Worm (Caenorhabditis elegans) whole organism, L3 larva: ENCODE measurements around the gene F02A9.7.

Experiments
- R02D3.7 ChIP-seq: fragments of 150-350 bp; optimal IDR thresholded peaks from 2 replicates; lab custom pipeline; 2014; ENCODE audit warnings: missing biosample characterization, missing genetic modification characterization
- aly-2 ChIP-seq: fragments of 150-350 bp; optimal IDR thresholded peaks from 2 replicates; lab custom pipeline; 2014; ENCODE audit warnings: missing biosample characterization, missing genetic modification characterization
- ama-1 ChIP-seq: fragments of 150-350 bp; optimal IDR thresholded peaks from 2 replicates; lab custom pipeline; 2018
- ceh-16 ChIP-seq: sonication (generic microtip); optimal IDR thresholded peaks from 2 replicates; lab custom pipeline; 2017; ENCODE audit warnings: missing biosample characterization, missing genetic modification characterization
- ceh-28 ChIP-seq: fragments of 150-350 bp; optimal IDR thresholded peaks from 2 replicates; lab custom pipeline; 2014; ENCODE audit warnings: missing biosample characterization, missing genetic modification reagents, missing genetic modification characterization
- ceh-82 ChIP-seq: fragments of 150-350 bp; optimal IDR thresholded peaks from 2 replicates; lab custom pipeline; 2014; ENCODE audit warnings: missing biosample characterization, missing genetic modification characterization
- daf-12 ChIP-seq: fragments of 150-350 bp; optimal IDR thresholded peaks from 2 replicates; lab custom pipeline; 2014; ENCODE audit warnings: missing biosample characterization, missing genetic modification reagents, missing genetic modification characterization
- egl-27 ChIP-seq: sonication (generic microtip); optimal IDR thresholded peaks from 4 replicates; lab custom pipeline; 2017; ENCODE audit warnings: missing biosample characterization, missing genetic modification reagents, missing genetic modification characterization
- egl-5 ChIP-seq: fragments of 150-350 bp; optimal IDR thresholded peaks from 2 replicates; lab custom pipeline; 2017; ENCODE audit warnings: missing biosample characterization, missing genetic modification reagents, missing genetic modification characterization, inconsistent platforms
- elt-2 ChIP-seq: sonication (generic microtip); optimal IDR thresholded peaks from 2 replicates; lab custom pipeline; 2016; ENCODE audit warnings: missing genetic modification reagents, mild to moderate bottlenecking, missing genetic modification characterization, missing compliant biosample characterization
- elt-3 ChIP-seq, 3 experiments: fragments of 150-350 bp in 1 of 3; sonication (generic microtip) in 2 of 3; optimal IDR thresholded peaks; 2 replicates in 2 of 3; 4 replicates in 1 of 3; lab custom pipeline; 2014 to 2017; ENCODE audit warnings: missing biosample characterization in 3 of 3, missing genetic modification characterization in 3 of 3
- eor-1 ChIP-seq, 2 experiments: fragments of 150-350 bp; optimal IDR thresholded peaks; 2 replicates each; lab custom pipeline; 2014 to 2018; ENCODE audit warnings: missing biosample characterization in 2 of 2, missing genetic modification characterization in 2 of 2
- fkh-10 ChIP-seq: sonication (generic microtip); optimal IDR thresholded peaks from 2 replicates; lab custom pipeline; 2017; ENCODE audit warnings: missing biosample characterization, missing genetic modification reagents, missing genetic modification characterization
- fkh-2 ChIP-seq: fragments of 150-350 bp; optimal IDR thresholded peaks from 2 replicates; lab custom pipeline; 2014; ENCODE audit warnings: missing biosample characterization, missing genetic modification reagents, missing genetic modification characterization
- fos-1 ChIP-seq: fragments of 150-350 bp; optimal IDR thresholded peaks from 2 replicates; lab custom pipeline; 2014; ENCODE audit warnings: missing biosample characterization, missing genetic modification characterization
- hmg-11 ChIP-seq: sonication (generic microtip); optimal IDR thresholded peaks from 2 replicates; lab custom pipeline; 2016; ENCODE audit warnings: missing genetic modification characterization, missing compliant biosample characterization
- jun-1 ChIP-seq: fragments of 150-350 bp; optimal IDR thresholded peaks from 2 replicates; lab custom pipeline; 2014; ENCODE audit warnings: missing biosample characterization, missing genetic modification reagents, missing genetic modification characterization
- lin-15B ChIP-seq: fragments of 150-350 bp; optimal IDR thresholded peaks from 2 replicates; lab custom pipeline; 2014; ENCODE audit warnings: missing biosample characterization, missing genetic modification characterization
- lin-39 ChIP-seq: fragments of 150-350 bp; optimal IDR thresholded peaks from 2 replicates; lab custom pipeline; 2018; ENCODE audit warnings: missing biosample characterization, missing genetic modification reagents, missing genetic modification characterization
- lsy-12 ChIP-seq: sonication (generic microtip); optimal IDR thresholded peaks from 2 replicates; lab custom pipeline; 2016; ENCODE audit warnings: mild to moderate bottlenecking, missing genetic modification characterization, missing compliant biosample characterization
- mdl-1 ChIP-seq: fragments of 150-350 bp; optimal IDR thresholded peaks from 2 replicates; lab custom pipeline; 2014; ENCODE audit warnings: missing biosample characterization, missing genetic modification characterization
- mml-1 ChIP-seq: fragments of 150-350 bp; sonication (generic microtip); optimal IDR thresholded peaks from 3 replicates; lab custom pipeline; 2014; ENCODE audit warnings: missing biosample characterization, missing genetic modification characterization
- nfya-1 ChIP-seq: sonication (generic microtip); optimal IDR thresholded peaks from 2 replicates; lab custom pipeline; 2017; ENCODE audit warnings: missing genetic modification characterization, mild to moderate bottlenecking, missing compliant biosample characterization, antibody characterized with exemption, moderate library complexity; ENCODE audit not compliant: insufficient read depth
- nhr-12 ChIP-seq: fragments of 150-350 bp; optimal IDR thresholded peaks from 2 replicates; lab custom pipeline; 2014; ENCODE audit warnings: missing biosample characterization, missing genetic modification characterization
- nhr-23 ChIP-seq: fragments of 150-350 bp; optimal IDR thresholded peaks from 2 replicates; lab custom pipeline; 2014; ENCODE audit warnings: missing biosample characterization, missing genetic modification reagents, missing genetic modification characterization
- nhr-25 ChIP-seq: sonication (generic microtip); optimal IDR thresholded peaks from 2 replicates; lab custom pipeline; 2017; ENCODE audit warnings: missing biosample characterization, missing genetic modification characterization
- nhr-28 ChIP-seq: fragments of 150-350 bp; optimal IDR thresholded peaks from 2 replicates; lab custom pipeline; 2014; ENCODE audit warnings: missing biosample characterization, missing genetic modification characterization
- nhr-43 ChIP-seq: sonication (generic microtip); optimal IDR thresholded peaks from 2 replicates; lab custom pipeline; 2016; ENCODE audit warnings: mild to moderate bottlenecking, missing genetic modification characterization, missing compliant biosample characterization; ENCODE audit not compliant: poor library complexity, severe bottlenecking
- nhr-67 ChIP-seq: fragments of 150-350 bp; optimal IDR thresholded peaks from 2 replicates; lab custom pipeline; 2014; ENCODE audit warnings: missing biosample characterization, missing genetic modification characterization
- nhr-76 ChIP-seq: fragments of 150-350 bp; sonication (generic microtip); optimal IDR thresholded peaks from 5 replicates; lab custom pipeline; 2014; ENCODE audit warnings: missing biosample characterization, missing genetic modification characterization
- pha-4 ChIP-seq: fragments of 150-350 bp; optimal IDR thresholded peaks from 2 replicates; lab custom pipeline; 2014; ENCODE audit warnings: missing biosample characterization, missing genetic modification reagents, missing genetic modification characterization
- pqm-1 ChIP-seq: fragments of 150-350 bp; optimal IDR thresholded peaks from 2 replicates; lab custom pipeline; 2017; ENCODE audit warnings: missing biosample characterization, missing genetic modification characterization, inconsistent platforms
- skn-1 ChIP-seq: fragments of 150-350 bp; optimal IDR thresholded peaks from 2 replicates; lab custom pipeline; 2014; ENCODE audit warnings: missing biosample characterization, missing genetic modification characterization
- unc-39 ChIP-seq: sonication (generic microtip); optimal IDR thresholded peaks from 4 replicates; lab custom pipeline; 2017; ENCODE audit warnings: missing biosample characterization, missing genetic modification characterization
- unc-62 ChIP-seq: fragments of 150-350 bp; sonication (generic microtip); optimal IDR thresholded peaks from 4 replicates; lab custom pipeline; 2014; ENCODE audit warnings: missing biosample characterization, missing genetic modification reagents, missing genetic modification characterization
- zag-1 ChIP-seq: fragments of 150-350 bp; optimal IDR thresholded peaks from 2 replicates; lab custom pipeline; 2014; ENCODE audit warnings: missing biosample characterization, missing genetic modification characterization
- ztf-11 ChIP-seq: fragments of 150-350 bp; optimal IDR thresholded peaks from 2 replicates; lab custom pipeline; 2014; ENCODE audit warnings: missing biosample characterization, missing genetic modification characterization
- ztf-4 ChIP-seq: fragments of 150-350 bp; optimal IDR thresholded peaks from 2 replicates; lab custom pipeline; 2014; ENCODE audit warnings: missing biosample characterization, missing genetic modification characterization

F02A9.7 gene

DNA sequence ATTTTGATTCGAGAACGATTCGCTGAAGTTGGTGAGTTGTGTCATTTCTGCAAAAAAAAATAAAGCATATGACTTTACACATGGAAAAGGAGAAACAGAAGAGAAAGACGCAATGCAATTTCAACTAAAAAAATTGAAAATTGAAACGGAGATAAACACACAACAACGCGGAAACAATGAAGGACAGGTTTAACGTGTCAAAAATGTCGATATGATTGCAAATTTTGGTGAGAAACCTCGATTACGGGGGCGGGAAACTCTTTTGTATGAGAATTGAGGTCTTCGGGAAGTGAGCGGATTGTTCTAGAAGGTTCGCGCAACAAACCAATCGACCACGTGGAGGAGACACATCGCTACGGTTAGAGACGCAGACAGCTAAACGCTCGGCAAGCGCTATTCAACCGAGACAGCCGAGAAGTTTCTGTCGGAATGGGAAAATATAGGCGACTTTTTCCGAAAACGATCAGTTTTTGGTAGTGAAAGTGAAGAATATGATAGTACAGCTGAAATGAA lies 21.6 kb downstream of the F02A9.7 start, which contains the start of gene R107.5 (continued):
- peak; percentile 62 for TF ChIP-seq R02D3.7 (tag; lab: Kevin White, UChicago)
- no peak for TF ChIP-seq ceh-82 (tag; lab: Kevin White, UChicago)
- TF ChIP-seq nhr-67, result no peak
- TF ChIP-seq ceh-28 (tag; lab: Kevin White, UChicago), result peak; percentile 80
- peak; percentile 92 for TF ChIP-seq nhr-43 (tag; lab: Kevin White, UChicago)
- no peak for TF ChIP-seq unc-62
- TF ChIP-seq unc-39 (tag; lab: Kevin White, UChicago), result no peak
- peak; percentile 41 for TF ChIP-seq fos-1 (tag; lab: Kevin White, UChicago)
- no peak for TF ChIP-seq ceh-16
- no peak for TF ChIP-seq daf-12
- TF ChIP-seq egl-27, result peak; percentile 30
- TF ChIP-seq lin-39 (tag; lab: Kevin White, UChicago), result peak; percentile 92
- peak; percentile 49 for TF ChIP-seq fkh-10 (GFP tag; lab: Kevin White, UChicago)
- no peak for TF ChIP-seq skn-1 (tag; lab: Kevin White, UChicago)
- TF ChIP-seq jun-1 (tag; lab: Kevin White, UChicago), result peak; percentile 97
- peak; percentile 99 for TF ChIP-seq lsy-12
- peak; percentile 90 for TF ChIP-seq egl-5 (tag; lab: Kevin White, UChicago)
- no peak for TF ChIP-seq eor-1 (tag; optimal IDR thresholded peaks at IDR 0.05; lab: Kevin White, UChicago)
- TF ChIP-seq nhr-12 (tag; lab: Kevin White, UChicago), result no peak
- TF ChIP-seq pha-4, result peak; percentile 80

- TF ChIP-seq ama-1 (lab: Kevin White, UChicago) (peak; percentile 83), pqm-1 (tag; lab: Kevin White, UChicago) (no peak)
These were observed 22.2 kb downstream of the F02A9.7 start for ce11 chrIII:9053263-9053662.

DNA sequence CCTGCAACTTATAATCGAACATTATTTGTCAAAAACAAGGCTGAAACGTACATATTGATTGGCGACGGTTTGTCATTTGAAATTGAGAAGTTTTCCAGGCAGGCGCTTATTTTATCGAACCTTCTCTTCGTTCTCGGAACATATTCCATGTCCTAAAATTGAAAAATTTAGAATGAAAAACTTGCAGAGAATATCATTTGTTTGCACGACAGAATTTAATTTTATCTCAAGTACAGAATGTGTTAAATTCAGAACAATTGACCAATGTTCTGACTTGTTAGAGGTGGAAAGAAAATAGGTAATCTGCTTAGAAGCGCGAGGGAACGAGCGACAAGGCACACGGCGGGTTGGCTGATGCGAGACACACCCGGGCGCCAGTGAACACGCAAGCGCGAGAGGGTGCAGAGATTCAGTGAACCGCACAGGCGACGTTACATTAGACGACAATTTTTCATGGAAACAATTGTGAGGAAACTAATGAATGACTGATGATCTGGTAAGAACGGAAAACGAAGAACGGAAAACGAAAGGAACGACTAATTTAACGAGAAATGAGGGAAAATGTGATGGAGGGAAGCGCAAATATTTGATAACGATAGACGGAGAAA lies 23.0 kb downstream of the F02A9.7 start:
- peak; percentile 94 for TF ChIP-seq ama-1 (lab: Kevin White, UChicago)
- peak; percentile 54 for TF ChIP-seq nfya-1
- peak; percentile 26 for TF ChIP-seq lin-15B (tag; lab: Kevin White, UChicago)
- TF ChIP-seq jun-1 (tag; lab: Kevin White, UChicago), result peak; percentile 66
- TF ChIP-seq lin-39 (tag; lab: Kevin White, UChicago), result peak; percentile 60
- peak; percentile 59 for TF ChIP-seq nhr-25 (tag; lab: Kevin White, UChicago)
- TF ChIP-seq zag-1 (tag; lab: Kevin White, UChicago), result no peak
- TF ChIP-seq pha-4, result peak; percentile 12
- no peak for TF ChIP-seq ztf-11 (tag; lab: Kevin White, UChicago)
- no peak for TF ChIP-seq mdl-1
- peak; percentile 22 for TF ChIP-seq elt-2 (tag; lab: Kevin White, UChicago)
- no peak for TF ChIP-seq fkh-2 (tag; lab: Kevin White, UChicago)
- TF ChIP-seq nhr-67, result no peak
- no peak for TF ChIP-seq ceh-82 (tag; lab: Kevin White, UChicago)
- peak; percentile 79 for TF ChIP-seq hmg-11 (tag; lab: Kevin White, UChicago)
- no peak for TF ChIP-seq fkh-10 (GFP tag; lab: Kevin White, UChicago)
- TF ChIP-seq nhr-76, result no peak
- TF ChIP-seq elt-3 (tag; optimal IDR thresholded peaks at IDR 0.05; lab: Kevin White, UChicago), result no peak
- peak; percentile 12 for TF ChIP-seq lsy-12
- no peak for TF ChIP-seq aly-2 (tag; lab: Kevin White, UChicago)
- peak; percentile 18 for TF ChIP-seq ztf-4
- no peak for TF ChIP-seq mml-1 (tag; lab: Kevin White, UChicago)
- no peak for TF ChIP-seq nhr-28
- no peak for TF ChIP-seq nhr-23 (tag; lab: Kevin White, UChicago)
- no peak for TF ChIP-seq daf-12
- no peak for TF ChIP-seq fos-1 (tag; lab: Kevin White, UChicago)
- TF ChIP-seq nhr-43 (tag; lab: Kevin White, UChicago), result peak; percentile 3
- TF ChIP-seq, all 47 proteins: peak for 12
